Fruit fly (Drosophila melanogaster): ENCODE results near the gene CG7290.

CG7290 gene

DNA sequence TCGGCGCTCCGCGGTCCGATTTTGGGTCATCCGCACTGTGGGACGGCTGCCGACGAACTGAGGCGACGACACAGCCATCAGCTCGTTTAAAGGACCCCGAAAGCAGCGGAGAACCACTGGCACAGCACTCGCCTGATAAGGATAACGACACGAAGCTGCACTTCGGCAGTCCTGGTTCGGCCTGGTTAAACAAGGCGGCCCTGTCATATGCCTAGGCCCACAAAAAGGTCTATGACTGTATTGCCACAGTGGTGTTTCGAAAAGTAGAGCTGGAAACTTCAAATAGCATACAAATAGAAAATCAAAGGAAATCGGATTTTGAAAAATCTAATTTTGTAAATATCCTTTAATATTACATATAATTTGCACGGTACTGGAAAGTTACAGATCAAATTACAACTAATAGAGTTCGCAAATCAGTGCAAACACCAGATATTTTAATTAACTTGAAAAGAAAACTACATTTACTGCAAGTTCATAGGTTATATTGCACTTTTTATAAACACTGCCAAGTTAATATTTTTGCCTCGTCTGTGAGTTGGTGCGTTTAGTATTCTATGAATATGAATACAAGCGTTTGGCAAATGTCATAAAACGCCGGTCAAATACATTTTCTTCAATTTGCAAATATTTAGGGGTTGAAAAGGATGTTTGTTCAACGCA, 20.5 kb downstream of the CG7290 start (continued):
- TF ChIP-seq CG42726 (GFP tag; IDR thresholded peaks at IDR 0.05; ENCODE audit: partially characterized antibody) (0 out of 2 replicates have a peak, but pooled peaks have one; percentile 18), pzg (GFP tag; optimal IDR thresholded peaks at IDR 0.05) (no peak), Hsf (GFP tag; optimal IDR thresholded peaks at IDR 0.05) (peak; percentile 71), CG11695 (GFP tag; IDR thresholded peaks at IDR 0.05) (0 out of 3 replicates have a peak, but pooled peaks have one; percentile 34), HmgD (GFP tag; optimal IDR thresholded peaks at IDR 0.05) (no peak), HLH4C (GFP tag; IDR thresholded peaks at IDR 0.05; ENCODE audit: partially characterized antibody) (peak; percentile 21; the same call in 1 of the 3 replicates), sob (GFP tag; IDR thresholded peaks at IDR 0.05) (peak; percentile 44; the same call in 1 of the 2 replicates), YL-1 (GFP tag; optimal IDR thresholded peaks at IDR 0.05) (no peak), CG2712 (tag; optimal IDR thresholded peaks at IDR 0.05) (peak; percentile 13), bigmax (GFP tag; optimal IDR thresholded peaks at IDR 0.05) (no peak), zf30C (GFP tag; optimal IDR thresholded peaks at IDR 0.05) (no peak), E2f2 (GFP tag; IDR thresholded peaks at IDR 0.05) (peak; percentile 44), Gug (GFP tag; IDR thresholded peaks at IDR 0.05) (no peak), CG10959 (GFP tag; IDR thresholded peaks at IDR 0.05) (no peak), CG7745 (tag; optimal IDR thresholded peaks at IDR 0.05) (no peak), knrl (GFP tag; IDR thresholded peaks at IDR 0.05; ENCODE audit: partially characterized antibody) (no peak), danr (GFP tag; IDR thresholded peaks at IDR 0.05) (no peak), NC2α (GFP tag; optimal IDR thresholded peaks at IDR 0.05) (no peak), chinmo (GFP tag; IDR thresholded peaks at IDR 0.05; ENCODE audit: partially characterized antibody) (no peak), CG30431 (GFP tag; optimal IDR thresholded peaks at IDR 0.05) (no peak), gcm2 (GFP tag; optimal IDR thresholded peaks at IDR 0.05) (peak; percentile 29), CG9727 (GFP tag; optimal IDR thresholded peaks at IDR 0.05) (peak; percentile 70), Gsc (GFP tag; IDR thresholded peaks at IDR 0.05) (no peak), wdn (GFP tag; IDR thresholded peaks at IDR 0.05) (no peak), nau (GFP tag; optimal IDR thresholded peaks at IDR 0.05) (peak; percentile 43), sug (tag; optimal IDR thresholded peaks at IDR 0.05) (peak; percentile 20), CG7987 (GFP tag; optimal IDR thresholded peaks at IDR 0.05) (no peak), tll (GFP tag; optimal IDR thresholded peaks at IDR 0.05) (no peak), tin (GFP tag; optimal IDR thresholded peaks at IDR 0.05) (no peak), CG7786 (GFP tag; optimal IDR thresholded peaks at IDR 0.05) (peak; percentile 63), CG10565 (GFP tag; optimal IDR thresholded peaks at IDR 0.05) (no peak), chm (GFP tag; IDR thresholded peaks at IDR 0.05) (no peak), CG12299 (tag; optimal IDR thresholded peaks at IDR 0.05) (peak; percentile 32), Nf-YB (GFP tag; optimal IDR thresholded peaks at IDR 0.05) (peak; percentile 0), Nf-YA (GFP tag; IDR thresholded peaks at IDR 0.05) (no peak), Lhr (GFP tag; optimal IDR thresholded peaks at IDR 0.05) (no peak), CG15011 (GFP tag; optimal IDR thresholded peaks at IDR 0.05) (peak; percentile 22), CG13775 (GFP tag; optimal IDR thresholded peaks at IDR 0.05) (peak; percentile 75), BtbVII (GFP tag; optimal IDR thresholded peaks at IDR 0.05) (peak; percentile 40), Mes4 (GFP tag; optimal IDR thresholded peaks at IDR 0.05) (no peak), trem (tag; optimal IDR thresholded peaks at IDR 0.05) (no peak), eyg (GFP tag; optimal IDR thresholded peaks at IDR 0.05) (no peak), Hr78 (GFP tag; optimal IDR thresholded peaks at IDR 0.05) (no peak), CG10431 (GFP tag; optimal IDR thresholded peaks at IDR 0.05) (no peak), ewg (GFP tag; optimal IDR thresholded peaks at IDR 0.05) (peak; percentile 32), CG12744 (GFP tag; optimal IDR thresholded peaks at IDR 0.05) (no peak), twi (tag; optimal IDR thresholded peaks at IDR 0.05) (no peak), vfl (GFP tag; optimal IDR thresholded peaks at IDR 0.05) (no peak), ac (GFP tag; optimal IDR thresholded peaks at IDR 0.05) (no peak)

All from whole organism, embryonic.